Fruit fly (Drosophila melanogaster) whole organism, embryonic: ENCODE measurements around the gene CG15337.

Experiments
- ATbp ChIP-seq: fragments of 200-800 bp; sonication (Bioruptor generic); optimal IDR thresholded peaks from 2 replicates; lab custom pipeline; 2017; ENCODE audit warnings: missing biosample characterization, mild to moderate bottlenecking, missing genetic modification characterization, missing genetic modification reagents
- CG11093 ChIP-seq: fragments of 200-800 bp; sonication (Bioruptor generic); IDR thresholded peaks from 3 replicates; pipeline ENCODE4 v1.3.6; 2022; ENCODE audit warnings: missing biosample characterization, missing genetic modification characterization
- CG13287 ChIP-seq: fragments of 200-800 bp; sonication (Bioruptor generic); IDR thresholded peaks from 2 replicates; pipeline ENCODE4 v1.3.6; 2022; ENCODE audit warnings: missing biosample characterization, missing genetic modification characterization; ENCODE audit not compliant: partially characterized antibody
- CG14710 ChIP-seq: fragments of 200-800 bp; sonication (Bioruptor generic); optimal IDR thresholded peaks from 3 replicates; lab custom pipeline; 2019; ENCODE audit warnings: missing biosample characterization, mild to moderate bottlenecking, missing genetic modification characterization, moderate library complexity
- CG15073 ChIP-seq: fragments of 200-800 bp; sonication (Bioruptor generic); optimal IDR thresholded peaks from 2 replicates; lab custom pipeline; 2016; ENCODE audit warnings: missing biosample characterization, missing genetic modification characterization
- CG17568 ChIP-seq: fragments of 200-800 bp; sonication (Bioruptor generic); optimal IDR thresholded peaks from 2 replicates; lab custom pipeline; 2018; ENCODE audit warnings: missing biosample characterization, mild to moderate bottlenecking, missing genetic modification characterization, moderate library complexity
- CG18011 ChIP-seq: fragments of 200-800 bp; sonication (Bioruptor generic); optimal IDR thresholded peaks from 2 replicates; lab custom pipeline; 2017; ENCODE audit warnings: missing biosample characterization, missing genetic modification characterization, mild to moderate bottlenecking, moderate library complexity, missing genotype
- CG2120 ChIP-seq: fragments of 200-800 bp; sonication (Bioruptor generic); optimal IDR thresholded peaks from 3 replicates; lab custom pipeline; 2016; ENCODE audit warnings: missing biosample characterization, missing genetic modification characterization
- CG2678 ChIP-seq: fragments of 200-800 bp; sonication (Bioruptor generic); optimal IDR thresholded peaks from 3 replicates; lab custom pipeline; 2019; ENCODE audit warnings: missing biosample characterization, mild to moderate bottlenecking, missing genetic modification characterization, moderate library complexity
- CG2875 ChIP-seq: fragments of 200-800 bp; sonication (Bioruptor generic); optimal IDR thresholded peaks from 2 replicates; lab custom pipeline; 2017; ENCODE audit warnings: missing biosample characterization, mild to moderate bottlenecking, missing genetic modification characterization, missing genetic modification reagents
- CG31365 ChIP-seq: fragments of 200-800 bp; sonication (Bioruptor generic); optimal IDR thresholded peaks from 2 replicates; lab custom pipeline; 2018; ENCODE audit warnings: missing biosample characterization, mild to moderate bottlenecking, missing genetic modification characterization
- CG3407 ChIP-seq: fragments of 200-800 bp; sonication (Bioruptor generic); optimal IDR thresholded peaks from 2 replicates; lab custom pipeline; 2018; ENCODE audit warnings: missing biosample characterization, mild to moderate bottlenecking, missing genetic modification characterization
- CG3995 ChIP-seq: fragments of 200-800 bp; sonication (Bioruptor generic); optimal IDR thresholded peaks from 3 replicates; lab custom pipeline; 2016; ENCODE audit warnings: missing biosample characterization, missing genetic modification characterization
- CG4282 ChIP-seq: fragments of 200-800 bp; sonication (Bioruptor generic); optimal IDR thresholded peaks from 2 replicates; lab custom pipeline; 2016; ENCODE audit warnings: missing biosample characterization, missing genetic modification characterization
- CG4328 ChIP-seq: fragments of 200-800 bp; sonication (Bioruptor generic); optimal IDR thresholded peaks from 3 replicates; lab custom pipeline; 2017; ENCODE audit warnings: missing biosample characterization, missing genetic modification reagents, missing genetic modification characterization
- CG6175 ChIP-seq: fragments of 200-800 bp; sonication (Bioruptor generic); IDR thresholded peaks from 3 replicates; pipeline ENCODE4 v1.3.6; 2022; ENCODE audit warnings: missing biosample characterization, missing genetic modification characterization
- CG9727 ChIP-seq: fragments of 200-800 bp; sonication (Bioruptor generic); optimal IDR thresholded peaks from 3 replicates; lab custom pipeline; 2017; ENCODE audit warnings: missing biosample characterization, mild to moderate bottlenecking, missing genetic modification characterization
- D19A ChIP-seq: fragments of 200-800 bp; optimal IDR thresholded peaks from 3 replicates; lab custom pipeline; 2019; ENCODE audit warnings: missing biosample characterization, mild to moderate bottlenecking, missing genetic modification characterization, moderate library complexity
- HHEX ChIP-seq: fragments of 200-800 bp; sonication (Bioruptor generic); optimal IDR thresholded peaks from 3 replicates; lab custom pipeline; 2017; ENCODE audit warnings: missing biosample characterization, mild to moderate bottlenecking, missing genetic modification characterization, missing genetic modification reagents
- HLH54F ChIP-seq: fragments of 200-800 bp; sonication (Bioruptor generic); optimal IDR thresholded peaks from 3 replicates; lab custom pipeline; 2016; ENCODE audit warnings: missing biosample characterization, missing genetic modification characterization
- HmgD ChIP-seq: fragments of 200-800 bp; sonication (Bioruptor generic); optimal IDR thresholded peaks from 3 replicates; lab custom pipeline; 2016; ENCODE audit warnings: missing biosample characterization, missing genetic modification characterization
- Hr39 ChIP-seq: fragments of >200 bp; optimal IDR thresholded peaks from 2 replicates; lab custom pipeline; 2017
- Mrtf ChIP-seq: fragments of 200-800 bp; sonication (Bioruptor generic); IDR thresholded peaks from 3 replicates; pipeline ENCODE4 v1.3.6; 2022; ENCODE audit warnings: missing biosample characterization, missing genetic modification characterization
- Poxn ChIP-seq: fragments of 200-800 bp; sonication (Bioruptor generic); IDR thresholded peaks from 2 replicates; pipeline ENCODE4 v1.3.6; 2022; ENCODE audit warnings: missing biosample characterization, missing genetic modification characterization
- Scr ChIP-seq: fragments of 200-800 bp; sonication (Bioruptor generic); IDR thresholded peaks from 2 replicates; pipeline ENCODE4 v1.3.6; 2022; ENCODE audit warnings: missing biosample characterization, missing genetic modification characterization; ENCODE audit not compliant: partially characterized antibody
- TFAM ChIP-seq: fragments of 200-800 bp; sonication (Bioruptor generic); optimal IDR thresholded peaks from 2 replicates; lab custom pipeline; 2017; ENCODE audit warnings: missing biosample characterization, missing genetic modification characterization, inconsistent platforms
- Tbp ChIP-seq: fragments of >200 bp; optimal IDR thresholded peaks from 2 replicates; lab custom pipeline; 2018; ENCODE audit warnings: missing biosample characterization, missing genetic modification characterization
- Trl ChIP-seq, 3 experiments: fragments of >200 bp in 2 of 3; fragments of 200-800 bp in 1 of 3; sonication (Bioruptor generic) in 1 of 3; optimal IDR thresholded peaks; 2 replicates in 1 of 3; 3 replicates in 2 of 3; lab custom pipeline; 2016 to 2017; ENCODE audit warnings: missing biosample characterization in 1 of 3, missing genetic modification characterization in 1 of 3
- YL-1 ChIP-seq: fragments of 200-800 bp; sonication (Bioruptor generic); optimal IDR thresholded peaks from 3 replicates; lab custom pipeline; 2017; ENCODE audit warnings: missing biosample characterization, mild to moderate bottlenecking, missing genetic modification characterization
- ap ChIP-seq: fragments of 200-800 bp; sonication (Bioruptor generic); IDR thresholded peaks from 2 replicates; pipeline ENCODE4 v1.3.6; 2022; ENCODE audit warnings: missing biosample characterization, missing genetic modification characterization
- cad ChIP-seq: fragments of >200 bp; optimal IDR thresholded peaks from 2 replicates; lab custom pipeline; 2017; ENCODE audit warnings: missing biosample characterization, missing genetic modification characterization
- chinmo ChIP-seq: fragments of 200-800 bp; sonication (Bioruptor generic); IDR thresholded peaks from 4 replicates; pipeline ENCODE4 v1.3.6; 2022; ENCODE audit warnings: missing biosample characterization, missing genetic modification characterization; ENCODE audit not compliant: partially characterized antibody
- crol ChIP-seq: fragments of 200-800 bp; sonication (Bioruptor generic); IDR thresholded peaks from 2 replicates; pipeline ENCODE4 v1.3.6; 2022; ENCODE audit warnings: missing biosample characterization, missing genetic modification characterization
- disco-r ChIP-seq: fragments of 200-800 bp; sonication (Bioruptor generic); optimal IDR thresholded peaks from 2 replicates; lab custom pipeline; 2016; ENCODE audit warnings: missing biosample characterization, missing genetic modification characterization
- ewg ChIP-seq: fragments of 200-800 bp; sonication (Bioruptor generic); optimal IDR thresholded peaks from 3 replicates; lab custom pipeline; 2017; ENCODE audit warnings: mild to moderate bottlenecking, missing biosample characterization, missing genetic modification reagents, missing genetic modification characterization
- fd3F ChIP-seq: fragments of 200-800 bp; sonication (Bioruptor generic); optimal IDR thresholded peaks from 2 replicates; lab custom pipeline; 2018; ENCODE audit warnings: missing biosample characterization, mild to moderate bottlenecking, missing genetic modification characterization, moderate library complexity
- hbn ChIP-seq: fragments of 200-800 bp; sonication (Bioruptor generic); IDR thresholded peaks from 2 replicates; pipeline ENCODE4 v1.3.6; 2022; ENCODE audit warnings: missing biosample characterization, missing genetic modification characterization; ENCODE audit not compliant: partially characterized antibody
- klu ChIP-seq: fragments of 200-800 bp; sonication (Bioruptor generic); IDR thresholded peaks from 2 replicates; pipeline ENCODE4 v1.3.6; 2022; ENCODE audit warnings: missing biosample characterization, missing genetic modification characterization
- lmd ChIP-seq: fragments of 200-800 bp; sonication (Bioruptor generic); IDR thresholded peaks from 2 replicates; pipeline ENCODE4 v1.3.6; 2022; ENCODE audit warnings: missing biosample characterization, missing genetic modification characterization
- mirr ChIP-seq: fragments of 200-800 bp; sonication (Bioruptor generic); optimal IDR thresholded peaks from 3 replicates; lab custom pipeline; 2018; ENCODE audit warnings: missing biosample characterization, mild to moderate bottlenecking, missing genetic modification characterization
- pan ChIP-seq, 4 experiments: fragments of >200 bp in 3 of 4; fragments of 200-800 bp in 1 of 4; sonication (Bioruptor generic) in 1 of 4; optimal IDR thresholded peaks in 3 of 4; IDR thresholded peaks in 1 of 4; 2 replicates each; pipeline versions ENCODE4 v1.3.6 to Lab custom; 2017 to 2022; ENCODE audit warnings: missing biosample characterization in 2 of 4, missing genetic modification characterization in 2 of 4, mixed read lengths in 1 of 4
- scrt ChIP-seq: fragments of 200-800 bp; sonication (Bioruptor generic); optimal IDR thresholded peaks from 2 replicates; lab custom pipeline; 2018; ENCODE audit warnings: missing biosample characterization, mild to moderate bottlenecking, missing genetic modification characterization, moderate library complexity
- sob ChIP-seq: fragments of 200-800 bp; sonication (Bioruptor generic); IDR thresholded peaks from 2 replicates; pipeline ENCODE4 v1.3.6; 2022; ENCODE audit warnings: missing biosample characterization, missing genetic modification characterization
- sr ChIP-seq: fragments of 200-800 bp; sonication (Bioruptor generic); IDR thresholded peaks from 3 replicates; pipeline ENCODE4 v1.3.6; 2022; ENCODE audit warnings: missing biosample characterization, missing genetic modification characterization
- sug ChIP-seq: fragments of 200-800 bp; optimal IDR thresholded peaks from 2 replicates; lab custom pipeline; 2019; ENCODE audit warnings: missing biosample characterization, mild to moderate bottlenecking, missing genetic modification characterization, moderate library complexity
- tap ChIP-seq: fragments of 200-800 bp; optimal IDR thresholded peaks from 3 replicates; lab custom pipeline; 2019; ENCODE audit warnings: missing biosample characterization, mild to moderate bottlenecking, missing genetic modification characterization, moderate library complexity
- z ChIP-seq: fragments of 200-800 bp; sonication (Bioruptor generic); IDR thresholded peaks from 3 replicates; pipeline ENCODE4 v1.3.6; 2022; ENCODE audit warnings: missing biosample characterization, missing genetic modification characterization

The CG15337 gene

DNA sequence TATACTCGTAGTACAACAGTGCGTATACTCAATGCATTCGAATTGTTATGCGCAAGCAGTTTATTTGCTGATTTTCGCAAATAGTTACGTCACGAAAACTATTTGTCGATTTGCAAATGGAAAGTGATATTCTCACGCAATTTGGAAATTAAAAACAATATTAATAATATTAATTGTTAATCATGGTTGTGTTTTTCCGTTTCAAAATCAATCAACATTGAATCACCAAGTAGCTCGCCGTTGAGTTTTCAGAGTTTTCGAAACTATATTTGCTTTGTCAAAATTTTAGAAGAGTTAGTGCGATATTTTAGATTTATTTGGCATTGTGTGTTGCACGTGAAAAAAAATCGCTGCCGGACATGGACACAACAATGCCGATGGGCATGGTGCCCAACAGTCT lies at the start of gene CG15337:
CG15337 (plus strand) TSS at position 301 of the 400 bp plus-strand sequence.
- TF ChIP-seq CG13287 (GFP tag; lab: Robert Waterston, UW), result no peak

dm6 chrX:8110984-8111383 lies 48.9 kb upstream of the CG15337 start:
- TF ChIP-seq lmd (GFP tag; lab: Robert Waterston, UW) (no peak), pan (optimal IDR thresholded peaks at IDR 0.05; lab: Kevin White, UChicago) (no peak), pan (GFP tag; optimal IDR thresholded peaks at IDR 0.05 in 1 of 2, IDR thresholded peaks at IDR 0.05 in 1 of 2) (peak in 1 of 2 experiments; percentile 14), CG2875 (GFP tag; lab: Kevin White, UChicago) (no peak), sr (peak; percentile 15; the same call in 1 of the 3 replicates), HLH54F (GFP tag; lab: Kevin White, UChicago) (no peak), sug (tag; lab: Kevin White, UChicago) (peak; percentile 26), CG14710 (tag; lab: Kevin White, UChicago) (no peak), ap (GFP tag; lab: Robert Waterston, UW) (no peak), crol (GFP tag; lab: Robert Waterston, UW) (peak; percentile 88), chinmo (GFP tag; lab: Robert Waterston, UW) (peak; percentile 90; the same call in 2 of the 4 replicates)

- TF ChIP-seq Trl (optimal IDR thresholded peaks at IDR 0.05; lab: Kevin White, UChicago) (no peak), Trl (GFP tag; optimal IDR thresholded peaks at IDR 0.05; lab: Kevin White, UChicago) (peak; percentile 5), Hr39 (no peak), disco-r (no peak), Tbp (GFP tag; lab: Kevin White, UChicago) (no peak), hbn (no peak), TFAM (GFP tag; lab: Kevin White, UChicago) (no peak), fd3F (GFP tag; lab: Kevin White, UChicago) (peak; percentile 10), CG6175 (GFP tag; lab: Robert Waterston, UW) (no peak), tap (tag; lab: Kevin White, UChicago) (no peak), Poxn (GFP tag; lab: Robert Waterston, UW) (0 out of 2 replicates have a peak, but pooled peaks have one; percentile 11), ewg (GFP tag; lab: Kevin White, UChicago) (no peak), ATbp (no peak), CG9727 (GFP tag; lab: Kevin White, UChicago) (peak; percentile 17), CG11093 (GFP tag; lab: Robert Waterston, UW) (no peak), CG2678 (tag; lab: Kevin White, UChicago) (peak; percentile 57), CG31365 (no peak), YL-1 (GFP tag; lab: Kevin White, UChicago) (no peak), sob (GFP tag; lab: Robert Waterston, UW) (no peak), CG4328 (no peak), CG15073 (GFP tag; lab: Kevin White, UChicago) (no peak), HmgD (GFP tag; lab: Kevin White, UChicago) (no peak), z (GFP tag; lab: Robert Waterston, UW) (no peak), scrt (GFP tag; lab: Kevin White, UChicago) (no peak), CG2120 (peak; percentile 55), klu (GFP tag; lab: Robert Waterston, UW) (no peak), HHEX (peak; percentile 44), CG3995 (GFP tag; lab: Kevin White, UChicago) (no peak), CG18011 (GFP tag; lab: Kevin White, UChicago) (no peak), CG17568 (GFP tag; lab: Kevin White, UChicago) (no peak), Mrtf (GFP tag; lab: Robert Waterston, UW) (no peak), D19A (tag; lab: Kevin White, UChicago) (no peak), cad (GFP tag; lab: Kevin White, UChicago) (no peak), Scr (GFP tag; lab: Robert Waterston, UW) (no peak), CG4282 (GFP tag; lab: Kevin White, UChicago) (no peak), CG3407 (GFP tag; lab: Kevin White, UChicago) (no peak), mirr (no peak)
Measured at dm6 chrX:8112715-8113114, 47.1 kb upstream of the CG15337 start.
